Fruit fly (Drosophila melanogaster) Kc167 (cell line): ENCODE measurements around the gene Npc2a.

Source experiments
- Myc ChIP-seq: fragments of >200 bp; optimal IDR thresholded peaks from 2 replicates; lab custom pipeline; 2017; ENCODE audit warnings: missing external identifiers
- ttk ChIP-seq: sonication (Bioruptor generic); optimal IDR thresholded peaks from 2 replicates; lab custom pipeline; 2017; ENCODE audit warnings: missing external identifiers

DNA sequence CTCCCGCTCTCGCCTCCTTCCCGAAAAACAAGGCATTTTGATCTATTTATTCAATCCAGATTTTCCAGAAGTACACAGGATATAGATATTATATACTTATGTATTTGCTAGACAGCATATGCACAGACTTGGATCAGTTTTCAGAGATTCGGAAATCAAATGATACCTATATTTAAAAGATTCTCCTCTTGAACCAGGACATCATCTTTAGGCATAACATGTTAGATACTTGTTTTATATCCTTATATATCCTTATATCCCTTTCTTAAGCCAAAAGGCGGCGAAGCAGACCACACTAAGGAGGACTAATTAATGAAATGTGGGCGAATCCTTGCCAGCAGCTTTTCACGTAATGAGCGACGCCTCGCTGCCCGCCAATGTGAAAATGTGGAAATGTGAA, 41.5 kb upstream of the Npc2a start, which contains the start of gene CG33673:
- no peak for TF ChIP-seq Myc (lab: Kevin White, UChicago)
- no peak for TF ChIP-seq ttk (lab: Kevin White, UChicago)
